Worm (Caenorhabditis elegans) whole organism, L4 larva: ENCODE data around the gene Y38E10A.28.
A peak's percentile ranks its signal among the peaks of the same experiment; 100 is the strongest.

Experiments used
- D1046.2 ChIP-seq: fragments of 200-800 bp; sonication (Bioruptor generic); IDR thresholded peaks from 2 replicates; pipeline ENCODE4 v1.3.6; 2022; ENCODE audit warnings: missing genetic modification characterization, missing compliant biosample characterization
- T20F7.1 ChIP-seq: fragments of 200-800 bp; sonication (Bioruptor generic); optimal IDR thresholded peaks from 2 replicates; lab custom pipeline; 2018; ENCODE audit warnings: mild to moderate bottlenecking, missing genetic modification characterization, missing compliant biosample characterization
- Y105C5A.15 ChIP-seq: fragments of 200-800 bp; sonication (Bioruptor generic); IDR thresholded peaks from 2 replicates; pipeline ENCODE4 v1.3.6; 2022; ENCODE audit warnings: missing genetic modification characterization, missing compliant biosample characterization
- Y5F2A.4 ChIP-seq: fragments of 200-800 bp; sonication (Bioruptor generic); optimal IDR thresholded peaks from 2 replicates; lab custom pipeline; 2018; ENCODE audit warnings: mild to moderate bottlenecking, missing genetic modification characterization, missing compliant biosample characterization
- Y75B8A.6 ChIP-seq: fragments of 200-800 bp; sonication (Bioruptor generic); IDR thresholded peaks from 2 replicates; pipeline ENCODE4 v1.3.6; 2022; ENCODE audit warnings: missing genetic modification reagents, missing genetic modification characterization, missing compliant biosample characterization
- ZK337.2 ChIP-seq: fragments of 200-800 bp; sonication (Bioruptor generic); IDR thresholded peaks from 2 replicates; pipeline ENCODE4 v1.3.6; 2022; ENCODE audit warnings: missing genetic modification reagents, missing genetic modification characterization, missing compliant biosample characterization
- aha-1 ChIP-seq: fragments of 150-350 bp; peaks from one replicate; lab custom pipeline; 2014; ENCODE audit warnings: missing biosample characterization, missing genetic modification characterization
- aly-2 ChIP-seq: sonication (generic microtip); optimal IDR thresholded peaks from 2 replicates; lab custom pipeline; 2018; ENCODE audit warnings: missing biosample characterization, missing genetic modification characterization
- ama-1 ChIP-seq: fragments of 150-350 bp; optimal IDR thresholded peaks from 2 replicates; lab custom pipeline; 2014; ENCODE audit warnings: inconsistent platforms, mixed read lengths
- ceh-32 ChIP-seq: sonication (generic microtip); optimal IDR thresholded peaks from 2 replicates; lab custom pipeline; 2016; ENCODE audit warnings: mild to moderate bottlenecking, missing genetic modification characterization, missing compliant biosample characterization; ENCODE audit not compliant: poor library complexity
- ceh-44 ChIP-seq: fragments of 200-800 bp; sonication (Bioruptor generic); IDR thresholded peaks from 2 replicates; pipeline ENCODE4 v1.3.6; 2022; ENCODE audit warnings: missing genetic modification reagents, missing genetic modification characterization, missing compliant biosample characterization
- ceh-82 ChIP-seq: sonication (generic microtip); optimal IDR thresholded peaks from 2 replicates; lab custom pipeline; 2017; ENCODE audit warnings: missing biosample characterization, missing genetic modification characterization
- ctbp-1 ChIP-seq: fragments of 200-800 bp; sonication (Bioruptor generic); IDR thresholded peaks from 2 replicates; pipeline ENCODE4 v1.3.6; 2022; ENCODE audit warnings: missing genetic modification reagents, missing genetic modification characterization, missing compliant biosample characterization
- dmd-6 ChIP-seq: fragments of 200-800 bp; sonication (Bioruptor generic); IDR thresholded peaks from 2 replicates; pipeline ENCODE4 v1.3.6; 2022; ENCODE audit warnings: missing genetic modification reagents, missing genetic modification characterization, missing compliant biosample characterization
- egl-27 ChIP-seq: sonication (generic microtip); optimal IDR thresholded peaks from 3 replicates; lab custom pipeline; 2017; ENCODE audit warnings: missing biosample characterization, missing genetic modification reagents, missing genetic modification characterization
- hif-1 ChIP-seq, 2 experiments: sonication (generic microtip); optimal IDR thresholded peaks; 2 replicates each; lab custom pipeline; 2016 to 2017; ENCODE audit warnings: missing compliant biosample characterization in 2 of 2, missing genetic modification characterization in 2 of 2, missing genetic modification reagents in 2 of 2, missing genotype in 2 of 2, mild to moderate bottlenecking in 1 of 2
- hlh-11 ChIP-seq: fragments of 200-800 bp; sonication (Bioruptor generic); optimal IDR thresholded peaks from 2 replicates; lab custom pipeline; 2018; ENCODE audit warnings: mild to moderate bottlenecking, missing genetic modification characterization, missing compliant biosample characterization
- hlh-30 ChIP-seq: sonication (generic microtip); optimal IDR thresholded peaks from 2 replicates; lab custom pipeline; 2017; ENCODE audit warnings: antibody characterized with exemption, mild to moderate bottlenecking, missing genetic modification characterization, missing compliant biosample characterization; ENCODE audit not compliant: insufficient read depth
- hmg-1.1 ChIP-seq: fragments of 200-800 bp; sonication (Bioruptor generic); IDR thresholded peaks from 2 replicates; pipeline ENCODE4 v1.3.6; 2022; ENCODE audit warnings: missing genetic modification reagents, missing genetic modification characterization, missing compliant biosample characterization
- lin-38 ChIP-seq: fragments of 200-800 bp; sonication (Bioruptor generic); IDR thresholded peaks from 2 replicates; pipeline ENCODE4 v1.3.6; 2022; ENCODE audit warnings: missing genetic modification reagents, missing genetic modification characterization, missing compliant biosample characterization
- lir-3 ChIP-seq: sonication (generic microtip); optimal IDR thresholded peaks from 2 replicates; lab custom pipeline; 2016; ENCODE audit warnings: mild to moderate bottlenecking, missing genetic modification characterization, missing compliant biosample characterization
- madf-5 ChIP-seq, 2 experiments: fragments of 200-800 bp; sonication (Bioruptor generic); IDR thresholded peaks; 2 replicates each; pipeline ENCODE4 v1.3.6; 2022; ENCODE audit warnings: missing compliant biosample characterization in 2 of 2, missing genetic modification characterization in 2 of 2
- mdl-1 ChIP-seq, 2 experiments: fragments of 150-350 bp in 1 of 2; sonication (generic microtip) in 1 of 2; optimal IDR thresholded peaks; 2 replicates each; lab custom pipeline; 2014 to 2017; ENCODE audit warnings: missing biosample characterization in 2 of 2, missing genetic modification characterization in 2 of 2
- mxl-3 ChIP-seq: fragments of 200-800 bp; sonication (Bioruptor generic); optimal IDR thresholded peaks from 2 replicates; lab custom pipeline; 2018; ENCODE audit warnings: mild to moderate bottlenecking, missing genetic modification characterization, missing compliant biosample characterization
- nhr-111 ChIP-seq: fragments of 200-800 bp; sonication (Bioruptor generic); optimal IDR thresholded peaks from 2 replicates; lab custom pipeline; 2018; ENCODE audit warnings: mild to moderate bottlenecking, missing genetic modification characterization, missing compliant biosample characterization
- nhr-28 ChIP-seq: fragments of 150-350 bp; optimal IDR thresholded peaks from 2 replicates; lab custom pipeline; 2014; ENCODE audit warnings: missing biosample characterization, missing genetic modification characterization
- nhr-42 ChIP-seq: fragments of 200-800 bp; sonication (Bioruptor generic); IDR thresholded peaks from 2 replicates; pipeline ENCODE4 v1.3.6; 2022; ENCODE audit warnings: missing genetic modification characterization, missing compliant biosample characterization
- nhr-48 ChIP-seq: sonication (generic microtip); optimal IDR thresholded peaks from 2 replicates; lab custom pipeline; 2016; ENCODE audit warnings: mild to moderate bottlenecking, missing genetic modification characterization, missing compliant biosample characterization
- nhr-77 ChIP-seq: fragments of 150-350 bp; optimal IDR thresholded peaks from 2 replicates; lab custom pipeline; 2014; ENCODE audit warnings: missing biosample characterization, missing genetic modification characterization
- php-3 ChIP-seq: fragments of 200-800 bp; sonication (Bioruptor generic); IDR thresholded peaks from 2 replicates; pipeline ENCODE4 v1.3.6; 2022; ENCODE audit warnings: missing genetic modification reagents, missing genetic modification characterization, missing compliant biosample characterization
- rbr-2 ChIP-seq: sonication (generic microtip); optimal IDR thresholded peaks from 2 replicates; lab custom pipeline; 2016; ENCODE audit warnings: missing genotype, missing genetic modification characterization, missing compliant biosample characterization
- set-16 ChIP-seq: fragments of 200-800 bp; sonication (Bioruptor generic); IDR thresholded peaks from 2 replicates; pipeline ENCODE4 v1.3.6; 2022; ENCODE audit warnings: missing genetic modification reagents, missing genetic modification characterization, missing compliant biosample characterization
- snpc-1.2 ChIP-seq: fragments of 200-800 bp; sonication (Bioruptor generic); IDR thresholded peaks from 2 replicates; pipeline ENCODE4 v1.3.6; 2022; ENCODE audit warnings: missing genetic modification reagents, missing genetic modification characterization, missing compliant biosample characterization
- spr-3 ChIP-seq: fragments of 200-800 bp; sonication (Bioruptor generic); optimal IDR thresholded peaks from 2 replicates; lab custom pipeline; 2018; ENCODE audit warnings: mild to moderate bottlenecking, missing genetic modification characterization, missing compliant biosample characterization
- tag-97 ChIP-seq: fragments of 200-800 bp; sonication (Bioruptor generic); IDR thresholded peaks from 2 replicates; pipeline ENCODE4 v1.3.6; 2022; ENCODE audit warnings: missing genetic modification characterization, missing compliant biosample characterization
- tra-1 ChIP-seq: fragments of 200-800 bp; sonication (Bioruptor generic); IDR thresholded peaks from 2 replicates; pipeline ENCODE4 v1.3.6; 2022; ENCODE audit warnings: missing genetic modification reagents, missing genetic modification characterization, missing compliant biosample characterization
- unc-130 ChIP-seq: sonication (generic microtip); optimal IDR thresholded peaks from 2 replicates; lab custom pipeline; 2016; ENCODE audit warnings: missing genetic modification reagents, missing genetic modification characterization, missing compliant biosample characterization
- unc-62 ChIP-seq, 3 experiments: fragments of 150-350 bp in 1 of 3; sonication (generic microtip); optimal IDR thresholded peaks in 2 of 3; peaks in 1 of 3; 1 replicate in 1 of 3; 2 replicates in 2 of 3; lab custom pipeline; 2014 to 2017; ENCODE audit warnings: missing biosample characterization in 3 of 3, missing genetic modification characterization in 3 of 3, missing genetic modification reagents in 3 of 3, missing genotype in 1 of 3
- zfp-3 ChIP-seq: fragments of 200-800 bp; sonication (Bioruptor generic); conservative IDR thresholded peaks from 2 replicates; pipeline ENCODE4 v1.3.6; 2022; ENCODE audit warnings: missing genetic modification reagents, missing genetic modification characterization, missing compliant biosample characterization
- ztf-7 ChIP-seq: fragments of 150-350 bp; optimal IDR thresholded peaks from 2 replicates; lab custom pipeline; 2014; ENCODE audit warnings: missing biosample characterization, missing genetic modification characterization

Gene Y38E10A.28

DNA sequence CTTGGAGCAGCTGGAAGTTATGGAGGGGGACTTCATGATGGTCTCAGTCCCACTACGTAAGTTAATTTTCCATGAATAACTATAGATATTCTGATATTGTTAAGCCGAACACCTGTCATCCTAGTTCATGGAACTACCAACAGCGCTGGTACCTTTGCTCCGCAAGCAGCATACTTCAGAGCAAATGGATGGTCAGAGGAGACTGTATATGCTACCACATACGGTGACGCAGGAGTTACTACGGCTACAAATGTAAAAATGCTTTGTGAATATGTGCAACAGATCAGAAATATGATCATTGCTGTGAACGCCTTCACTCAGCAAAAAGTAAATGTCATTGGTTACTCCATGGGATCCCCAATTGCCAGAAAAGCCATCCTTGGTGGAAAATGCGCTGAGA lies 23.4 kb upstream of the Y38E10A.28 start:
- TF ChIP-seq unc-62 (GFP tag; optimal IDR thresholded peaks at IDR 0.05 in 1 of 2; lab: Kevin White, UChicago) (peak in 1 of 2 experiments; percentile 96), unc-62 (tag; optimal IDR thresholded peaks at IDR 0.05; lab: Kevin White, UChicago) (no peak), nhr-77 (tag; lab: Kevin White, UChicago) (no peak), ztf-7 (tag; lab: Kevin White, UChicago) (no peak), ama-1 (no peak), ceh-82 (tag; lab: Kevin White, UChicago) (no peak), Y105C5A.15 (0 out of 2 replicates have a peak, but pooled peaks have one; percentile 19)
- TF ChIP-seq, all 104 proteins: peak for 2

DNA sequence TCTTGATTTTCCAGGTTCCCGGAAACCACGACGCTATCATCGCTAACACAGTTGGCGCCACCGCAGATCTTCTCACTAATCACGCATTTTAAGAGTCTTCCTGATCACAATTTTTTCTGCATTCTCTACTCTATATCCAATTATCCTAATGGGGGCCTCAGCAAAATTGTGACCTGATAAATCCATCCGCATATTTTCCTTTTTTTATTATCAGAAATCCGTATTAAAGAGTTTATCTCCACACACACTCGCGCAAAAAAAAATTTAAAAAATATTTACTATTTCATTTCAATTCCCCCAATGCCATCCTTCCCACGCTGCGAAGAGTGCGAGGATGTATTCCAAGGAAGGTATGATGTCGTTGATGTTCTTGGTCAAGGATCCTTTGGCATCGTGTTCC lies 22.6 kb upstream of the Y38E10A.28 start, which contains the start of gene Y38E10A.8:
Gene Y38E10A.8, plus strand, starts transcription at position 301 of the 400 bp plus-strand sequence.
- TF ChIP-seq ZK337.2 (GFP tag; lab: Robert Waterston, UW) (no peak), unc-62 (GFP tag; optimal IDR thresholded peaks at IDR 0.05 in 1 of 2; lab: Kevin White, UChicago) (peak in 1 of 2 experiments; percentile 27), unc-62 (tag; optimal IDR thresholded peaks at IDR 0.05; lab: Kevin White, UChicago) (no peak)

DNA sequence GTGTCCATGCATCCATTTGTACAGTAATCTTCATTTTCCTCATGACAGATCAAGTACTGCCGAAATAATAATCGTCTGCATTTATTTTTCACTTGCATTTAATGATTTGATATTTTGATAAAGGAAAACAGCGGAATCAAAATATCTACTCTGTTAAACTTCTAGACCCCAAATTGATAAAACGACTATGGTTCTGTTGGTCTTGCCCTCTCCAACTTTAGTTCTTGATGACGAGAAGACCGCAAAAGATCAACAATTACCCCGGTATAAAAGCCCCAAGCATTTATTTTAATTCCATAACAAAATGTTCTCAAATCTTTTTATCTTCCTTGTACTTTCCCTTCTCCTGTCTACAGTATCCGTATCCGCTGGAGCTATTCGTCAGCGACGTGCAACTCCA lies 20.8 kb upstream of the Y38E10A.28 start, which contains the start of gene Y38E10A.9:
Gene Y38E10A.9, plus strand, starts transcription at position 301 of the 400 bp plus-strand sequence.
- TF ChIP-seq zfp-3 (no peak), unc-130 (GFP tag; lab: Kevin White, UChicago) (no peak)

DNA sequence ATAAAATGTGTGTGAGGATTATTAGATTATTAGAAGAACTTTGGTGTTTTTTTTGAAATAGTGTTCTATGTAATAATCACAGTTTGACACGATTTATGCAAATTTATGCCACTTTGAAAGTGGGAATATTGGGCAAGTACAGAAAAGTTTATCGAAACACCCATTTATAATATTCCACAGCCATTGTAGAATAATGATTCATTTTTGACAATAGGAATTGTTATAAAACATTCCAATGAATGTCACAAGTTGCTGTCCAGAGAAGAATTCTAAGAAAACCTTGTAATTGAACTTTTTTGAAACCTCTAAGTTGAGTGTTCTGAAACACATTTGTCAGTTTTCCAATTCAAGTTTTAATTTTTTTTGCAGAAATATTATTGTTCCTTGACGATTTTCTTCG lies 17.3 kb upstream of the Y38E10A.28 start, which contains the start of gene nspe-4:
Gene nspe-4, plus strand, starts transcription at position 301 of the 400 bp plus-strand sequence.
- no peak for TF ChIP-seq php-3
- no peak for TF ChIP-seq ceh-32 (tag; lab: Kevin White, UChicago)
- no peak for TF ChIP-seq dmd-6 (GFP tag; lab: Robert Waterston, UW)
- no peak for TF ChIP-seq lin-38 (GFP tag; lab: Robert Waterston, UW)
- no peak for TF ChIP-seq snpc-1.2 (GFP tag; lab: Robert Waterston, UW)
- no peak for TF ChIP-seq Y5F2A.4
- TF ChIP-seq tag-97 = no peak
- TF ChIP-seq rbr-2 (tag; lab: Kevin White, UChicago) = no peak
- no peak for TF ChIP-seq set-16 (GFP tag; lab: Robert Waterston, UW)
- TF ChIP-seq tra-1 (GFP tag; lab: Robert Waterston, UW) = no peak
- TF ChIP-seq hif-1 (tag; optimal IDR thresholded peaks at IDR 0.05; lab: Kevin White, UChicago) = no peak
- no peak for TF ChIP-seq hlh-30 (tag; lab: Kevin White, UChicago)
- TF ChIP-seq ztf-7 (tag; lab: Kevin White, UChicago) = no peak
- no peak for TF ChIP-seq aly-2 (tag; lab: Kevin White, UChicago)
- no peak for TF ChIP-seq Y75B8A.6 (GFP tag; lab: Robert Waterston, UW)
- TF ChIP-seq spr-3 (GFP tag; lab: Kevin White, UChicago) = no peak
- no peak for TF ChIP-seq ceh-44

DNA sequence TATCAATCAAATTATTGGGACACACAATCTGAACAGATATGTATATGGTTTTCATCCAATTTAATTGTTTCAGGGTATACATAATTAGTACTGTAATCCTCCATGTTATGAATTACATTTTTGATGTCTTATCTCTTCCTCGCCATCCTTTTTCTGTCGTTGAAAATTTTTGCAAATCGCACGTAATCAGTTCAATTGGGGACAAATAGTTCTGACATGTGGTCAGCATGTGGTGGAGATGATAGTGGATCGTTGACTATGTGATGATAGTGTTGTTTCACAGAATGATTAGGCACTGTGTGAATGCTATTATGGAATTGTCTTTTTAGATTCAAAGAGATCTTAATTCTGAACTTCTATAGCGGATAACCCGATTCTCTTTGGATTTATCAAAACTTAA lies 14.1 kb upstream of the Y38E10A.28 start:
- TF ChIP-seq rbr-2 (tag; lab: Kevin White, UChicago) (no peak), hif-1 (tag; optimal IDR thresholded peaks at IDR 0.05; lab: Kevin White, UChicago) (peak; percentile 93 to 96), hmg-1.1 (GFP tag; lab: Robert Waterston, UW) (no peak), mdl-1 (tag; optimal IDR thresholded peaks at IDR 0.05; lab: Kevin White, UChicago) (peak in 1 of 2 experiments; percentile 5), D1046.2 (no peak), nhr-28 (tag; lab: Kevin White, UChicago) (peak; percentile 60), hlh-11 (tag; lab: Kevin White, UChicago) (peak; percentile 16), lir-3 (tag; lab: Kevin White, UChicago) (no peak), Y75B8A.6 (GFP tag; lab: Robert Waterston, UW) (no peak), mxl-3 (GFP tag; lab: Kevin White, UChicago) (peak; percentile 85), nhr-111 (no peak), lin-38 (GFP tag; lab: Robert Waterston, UW) (no peak), T20F7.1 (GFP tag; lab: Kevin White, UChicago) (no peak), egl-27 (no peak), hlh-30 (tag; lab: Kevin White, UChicago) (peak; percentile 28), nhr-48 (tag; lab: Kevin White, UChicago) (peak; percentile 97), nhr-42 (no peak), madf-5 (GFP tag; IDR thresholded peaks at IDR 0.05; lab: Robert Waterston, UW) (no peak), ceh-82 (tag; lab: Kevin White, UChicago) (no peak), ctbp-1 (no peak), unc-62 (GFP tag; optimal IDR thresholded peaks at IDR 0.05 in 1 of 2; lab: Kevin White, UChicago) (peak in 1 of 2 experiments; percentile 93), unc-62 (tag; optimal IDR thresholded peaks at IDR 0.05; lab: Kevin White, UChicago) (no peak), aha-1 (tag; lab: Kevin White, UChicago) (peak; percentile 99), dmd-6 (GFP tag; lab: Robert Waterston, UW) (peak; percentile 93)
